Worm (Caenorhabditis elegans) whole organism, L1 larva: Measurements from ENCODE around the gene K02D10.8.

Experiments used
- C16A3.4 ChIP-seq: fragments of 150-350 bp; optimal IDR thresholded peaks from 2 replicates; lab custom pipeline; 2014; ENCODE audit warnings: missing biosample characterization, missing genetic modification characterization
- C34B4.2 ChIP-seq: sonication (generic microtip); optimal IDR thresholded peaks from 2 replicates; lab custom pipeline; 2017; ENCODE audit warnings: mild to moderate bottlenecking, missing genetic modification characterization, missing compliant biosample characterization
- F16B12.6 ChIP-seq: fragments of 150-350 bp; optimal IDR thresholded peaks from 2 replicates; lab custom pipeline; 2014; ENCODE audit warnings: missing biosample characterization, missing genetic modification characterization
- Y116A8C.19 ChIP-seq: sonication (generic microtip); optimal IDR thresholded peaks from 2 replicates; lab custom pipeline; 2016; ENCODE audit warnings: missing compliant biosample characterization, missing genetic modification characterization, borderline replicate concordance
- aha-1 ChIP-seq: fragments of 150-350 bp; optimal IDR thresholded peaks from 2 replicates; lab custom pipeline; 2014; ENCODE audit warnings: missing biosample characterization, missing genetic modification characterization
- alr-1 ChIP-seq: fragments of 200-800 bp; sonication (Bioruptor generic); optimal IDR thresholded peaks from 2 replicates; lab custom pipeline; 2018; ENCODE audit warnings: borderline replicate concordance, mild to moderate bottlenecking, missing genetic modification characterization, missing compliant biosample characterization
- aly-2 ChIP-seq: fragments of 150-350 bp; optimal IDR thresholded peaks from 2 replicates; lab custom pipeline; 2014; ENCODE audit warnings: missing biosample characterization, missing genetic modification characterization
- ama-1 ChIP-seq: fragments of 150-350 bp; optimal IDR thresholded peaks from 2 replicates; lab custom pipeline; 2014
- ceh-63 ChIP-seq: fragments of 200-800 bp; sonication (Bioruptor generic); optimal IDR thresholded peaks from 2 replicates; lab custom pipeline; 2018; ENCODE audit warnings: mild to moderate bottlenecking, missing genetic modification characterization, missing compliant biosample characterization
- ceh-8 ChIP-seq: fragments of 200-800 bp; sonication (Bioruptor generic); optimal IDR thresholded peaks from 2 replicates; lab custom pipeline; 2018; ENCODE audit warnings: mild to moderate bottlenecking, missing genetic modification characterization, moderate library complexity, missing compliant biosample characterization
- ceh-82 ChIP-seq, 3 experiments: fragments of 150-350 bp in 1 of 3; sonication (generic microtip) in 2 of 3; optimal IDR thresholded peaks; 2 replicates each; lab custom pipeline; 2014 to 2017; ENCODE audit warnings: missing biosample characterization in 3 of 3, missing genetic modification characterization in 3 of 3
- ceh-90 ChIP-seq: sonication (generic microtip); optimal IDR thresholded peaks from 2 replicates; lab custom pipeline; 2016; ENCODE audit warnings: missing genetic modification characterization, missing compliant biosample characterization
- ces-1 ChIP-seq: fragments of 150-350 bp; optimal IDR thresholded peaks from 2 replicates; lab custom pipeline; 2014; ENCODE audit warnings: missing biosample characterization, missing genetic modification reagents, missing genetic modification characterization
- dpl-1 ChIP-seq, 3 experiments: fragments of 150-350 bp in 2 of 3; sonication (generic microtip) in 1 of 3; optimal IDR thresholded peaks; 2 replicates each; lab custom pipeline; 2014 to 2017; ENCODE audit warnings: missing biosample characterization in 3 of 3, missing genetic modification characterization in 3 of 3, missing genetic modification reagents in 3 of 3
- dsc-1 ChIP-seq: sonication (generic microtip); optimal IDR thresholded peaks from 2 replicates; lab custom pipeline; 2016; ENCODE audit warnings: mild to moderate bottlenecking, missing genetic modification characterization, missing compliant biosample characterization
- efl-1 ChIP-seq, 4 experiments: fragments of 150-350 bp; optimal IDR thresholded peaks in 3 of 4; peaks in 1 of 4; 1 replicate in 1 of 4; 2 replicates in 3 of 4; lab custom pipeline; 2014; ENCODE audit warnings: missing biosample characterization in 2 of 4, missing genetic modification characterization in 2 of 4, missing genetic modification reagents in 2 of 4
- efl-3 ChIP-seq: fragments of 200-800 bp; sonication (Bioruptor generic); optimal IDR thresholded peaks from 2 replicates; lab custom pipeline; 2018; ENCODE audit warnings: mild to moderate bottlenecking, missing genetic modification characterization, missing compliant biosample characterization
- egl-13 ChIP-seq: sonication (generic microtip); optimal IDR thresholded peaks from 2 replicates; lab custom pipeline; 2016; ENCODE audit warnings: missing genotype, missing genetic modification reagents, missing genetic modification characterization, missing compliant biosample characterization
- egl-27 ChIP-seq, 2 experiments: fragments of 150-350 bp in 1 of 2; sonication (generic microtip); optimal IDR thresholded peaks; 3 replicates each; lab custom pipeline; 2017 to 2018; ENCODE audit warnings: missing biosample characterization in 2 of 2, missing genetic modification characterization in 2 of 2, missing genetic modification reagents in 2 of 2
- ets-5 ChIP-seq: fragments of 200-800 bp; sonication (Bioruptor generic); IDR thresholded peaks from 2 replicates; pipeline ENCODE4 v1.3.6; 2022; ENCODE audit warnings: missing genetic modification characterization, missing compliant biosample characterization
- fkh-10 ChIP-seq: sonication (generic microtip); optimal IDR thresholded peaks from 2 replicates; lab custom pipeline; 2017; ENCODE audit warnings: missing biosample characterization, missing genetic modification reagents, missing genetic modification characterization
- fkh-4 ChIP-seq: sonication (generic microtip); optimal IDR thresholded peaks from 2 replicates; lab custom pipeline; 2016; ENCODE audit warnings: missing compliant biosample characterization, missing genetic modification characterization, borderline replicate concordance
- irx-1 ChIP-seq: sonication (generic microtip); optimal IDR thresholded peaks from 2 replicates; lab custom pipeline; 2016; ENCODE audit warnings: missing genetic modification characterization, missing compliant biosample characterization
- isw-1 ChIP-seq: fragments of 200-800 bp; sonication (Bioruptor generic); IDR thresholded peaks from 2 replicates; pipeline ENCODE4 v1.3.6; 2022; ENCODE audit warnings: missing genetic modification characterization, missing compliant biosample characterization
- jun-1 ChIP-seq: fragments of 150-350 bp; optimal IDR thresholded peaks from 2 replicates; lab custom pipeline; 2014; ENCODE audit warnings: missing biosample characterization, missing genetic modification reagents, missing genetic modification characterization
- lin-13 ChIP-seq: fragments of 150-350 bp; optimal IDR thresholded peaks from 2 replicates; lab custom pipeline; 2014; ENCODE audit warnings: missing biosample characterization, missing genetic modification reagents, missing genetic modification characterization
- lin-14 ChIP-seq: fragments of 200-800 bp; sonication (Bioruptor generic); optimal IDR thresholded peaks from 2 replicates; lab custom pipeline; 2018; ENCODE audit warnings: mild to moderate bottlenecking, missing genetic modification characterization, moderate library complexity, missing compliant biosample characterization
- lin-15B ChIP-seq: fragments of 150-350 bp; sonication (generic microtip); optimal IDR thresholded peaks from 3 replicates; lab custom pipeline; 2014; ENCODE audit warnings: missing biosample characterization, missing genetic modification characterization
- lin-35 ChIP-seq, 2 experiments: fragments of 150-350 bp; optimal IDR thresholded peaks; 2 replicates each; lab custom pipeline; 2014; ENCODE audit warnings: missing biosample characterization in 2 of 2, missing genetic modification characterization in 2 of 2, missing genetic modification reagents in 2 of 2
- lsy-2 ChIP-seq, 2 experiments: fragments of 150-350 bp; optimal IDR thresholded peaks; 2 replicates each; lab custom pipeline; 2014; ENCODE audit warnings: missing biosample characterization in 2 of 2, missing genetic modification characterization in 2 of 2
- mdl-1 ChIP-seq, 2 experiments: fragments of 150-350 bp; optimal IDR thresholded peaks; 2 replicates each; lab custom pipeline; 2014 to 2017; ENCODE audit warnings: missing biosample characterization in 2 of 2, missing genetic modification characterization in 2 of 2, inconsistent platforms in 1 of 2
- nhr-19 ChIP-seq: fragments of 200-800 bp; sonication (Bioruptor generic); conservative IDR thresholded peaks from 2 replicates; pipeline ENCODE4 v1.3.6; 2022; ENCODE audit warnings: missing genetic modification characterization, missing compliant biosample characterization
- nhr-20 ChIP-seq: sonication (generic microtip); optimal IDR thresholded peaks from 2 replicates; lab custom pipeline; 2016; ENCODE audit warnings: mild to moderate bottlenecking, missing genetic modification characterization, missing compliant biosample characterization
- nhr-76 ChIP-seq: sonication (generic microtip); optimal IDR thresholded peaks from 2 replicates; lab custom pipeline; 2017; ENCODE audit warnings: missing biosample characterization, missing genetic modification characterization
- nhr-77 ChIP-seq: fragments of 150-350 bp; optimal IDR thresholded peaks from 2 replicates; lab custom pipeline; 2014; ENCODE audit warnings: missing biosample characterization, missing genetic modification characterization
- nhr-85 ChIP-seq: sonication (generic microtip); peaks from one replicate; lab custom pipeline; 2016; ENCODE audit warnings: missing genetic modification characterization, inconsistent platforms, missing compliant biosample characterization
- nhr-90 ChIP-seq: sonication (generic microtip); optimal IDR thresholded peaks from 2 replicates; lab custom pipeline; 2016; ENCODE audit warnings: mild to moderate bottlenecking, missing genetic modification characterization, missing compliant biosample characterization; ENCODE audit not compliant: poor library complexity
- pqm-1 ChIP-seq: sonication (generic microtip); optimal IDR thresholded peaks from 3 replicates; lab custom pipeline; 2017; ENCODE audit warnings: missing biosample characterization, missing genetic modification characterization
- rnt-1 ChIP-seq: sonication (generic microtip); optimal IDR thresholded peaks from 2 replicates; lab custom pipeline; 2016; ENCODE audit warnings: mild to moderate bottlenecking, missing genetic modification characterization, moderate library complexity, missing compliant biosample characterization
- snpc-4 ChIP-seq: fragments of 150-350 bp; optimal IDR thresholded peaks from 2 replicates; lab custom pipeline; 2014; ENCODE audit warnings: missing biosample characterization, missing genetic modification characterization
- sox-4 ChIP-seq: sonication (generic microtip); optimal IDR thresholded peaks from 2 replicates; lab custom pipeline; 2016; ENCODE audit warnings: missing genetic modification characterization, missing compliant biosample characterization
- sptf-1 ChIP-seq: fragments of 150-350 bp; optimal IDR thresholded peaks from 2 replicates; lab custom pipeline; 2014; ENCODE audit warnings: missing biosample characterization, missing genetic modification characterization
- sup-37 ChIP-seq: fragments of 200-800 bp; sonication (Bioruptor generic); optimal IDR thresholded peaks from 2 replicates; lab custom pipeline; 2018; ENCODE audit warnings: mild to moderate bottlenecking, missing genetic modification characterization, missing compliant biosample characterization
- unc-30 ChIP-seq: sonication (generic microtip); optimal IDR thresholded peaks from 2 replicates; lab custom pipeline; 2017; ENCODE audit warnings: missing biosample characterization, missing genetic modification characterization
- unc-62 ChIP-seq: fragments of 150-350 bp; optimal IDR thresholded peaks from 2 replicates; lab custom pipeline; 2014; ENCODE audit warnings: missing biosample characterization, missing genetic modification reagents, missing genetic modification characterization
- unc-98 ChIP-seq: fragments of 200-800 bp; sonication (Bioruptor generic); IDR thresholded peaks from 2 replicates; pipeline ENCODE4 v1.3.6; 2022; ENCODE audit warnings: missing genetic modification characterization, missing compliant biosample characterization
- ztf-11 ChIP-seq, 2 experiments: sonication (generic microtip); optimal IDR thresholded peaks; 2 replicates each; lab custom pipeline; 2016 to 2017; ENCODE audit warnings: missing genetic modification characterization in 2 of 2, missing biosample characterization in 1 of 2, missing compliant biosample characterization in 1 of 2

K02D10.8 gene

ce11 chrIII:8805815-8806214 is 19.6 kb downstream of the K02D10.8 start:
- TF ChIP-seq aly-2 = peak; percentile 3
- no peak for TF ChIP-seq nhr-20
- no peak for TF ChIP-seq egl-13 (tag; lab: Kevin White, UChicago)
- peak; percentile 71 for TF ChIP-seq nhr-85 (tag; lab: Kevin White, UChicago)
- TF ChIP-seq lin-13 (GFP tag; lab: Kevin White, UChicago) = no peak
- no peak for TF ChIP-seq C34B4.2 (tag; lab: Kevin White, UChicago)
- TF ChIP-seq, all 84 proteins: peak for 2

ce11 chrIII:8807246-8807645 is 21.1 kb downstream of the K02D10.8 start, which contains the start of gene F54F2.7:
F54F2.7 (minus strand) TSS chrIII:8807346.
- no peak for TF ChIP-seq irx-1
- TF ChIP-seq sox-4 (tag; lab: Kevin White, UChicago) = no peak
- no peak for TF ChIP-seq nhr-90
- no peak for TF ChIP-seq C16A3.4
- TF ChIP-seq, all 84 proteins: peak for 0

- TF ChIP-seq ceh-63 (GFP tag; lab: Kevin White, UChicago) = no peak
- no peak for TF ChIP-seq egl-27 (tag; optimal IDR thresholded peaks at IDR 0.05; lab: Kevin White, UChicago)
- TF ChIP-seq egl-13 (tag; lab: Kevin White, UChicago) = no peak
- TF ChIP-seq jun-1 (tag; lab: Kevin White, UChicago) = no peak
- peak; percentile 46 for TF ChIP-seq lin-15B (tag; lab: Kevin White, UChicago)
- no peak for TF ChIP-seq ceh-90
- TF ChIP-seq dpl-1 (GFP tag; optimal IDR thresholded peaks at IDR 0.05; lab: Kevin White, UChicago) = peak; percentile 90 to 94 (median 93)
- no peak for TF ChIP-seq Y116A8C.19 (tag; lab: Kevin White, UChicago)
- TF ChIP-seq lsy-2 (tag; optimal IDR thresholded peaks at IDR 0.05; lab: Kevin White, UChicago) = peak; percentile 47 to 79
- TF ChIP-seq sptf-1 (tag; lab: Kevin White, UChicago) = no peak
- no peak for TF ChIP-seq pqm-1
- TF ChIP-seq lin-14 (GFP tag; lab: Kevin White, UChicago) = peak; percentile 32
- TF ChIP-seq unc-62 (GFP tag; lab: Kevin White, UChicago) = no peak
- TF ChIP-seq isw-1 (GFP tag; lab: Robert Waterston, UW) = 0 out of 2 replicates have a peak, but pooled peaks have one; percentile 8
- no peak for TF ChIP-seq unc-98 (GFP tag; lab: Robert Waterston, UW)
- TF ChIP-seq efl-3 (GFP tag; lab: Kevin White, UChicago) = no peak
- peak in 2 of 3 experiments; percentile 36 to 67 for TF ChIP-seq ceh-82 (tag; optimal IDR thresholded peaks at IDR 0.05; lab: Kevin White, UChicago)
- TF ChIP-seq ama-1 = no peak
- TF ChIP-seq fkh-10 = no peak
- TF ChIP-seq F16B12.6 (tag; lab: Kevin White, UChicago) = peak; percentile 44
- peak; percentile 90 to 95 for TF ChIP-seq efl-1 (optimal IDR thresholded peaks at IDR 0.05; lab: Kevin White, UChicago)
- peak; percentile 95 to 100 for TF ChIP-seq efl-1 (GFP tag; optimal IDR thresholded peaks at IDR 0.05 in 1 of 2; lab: Kevin White, UChicago)
- no peak for TF ChIP-seq unc-30 (tag; lab: Kevin White, UChicago)
- no peak for TF ChIP-seq nhr-76 (tag; lab: Kevin White, UChicago)
- peak; percentile 57 for TF ChIP-seq rnt-1 (tag; lab: Kevin White, UChicago)
- TF ChIP-seq fkh-4 (tag; lab: Kevin White, UChicago) = no peak
- no peak for TF ChIP-seq ets-5
- TF ChIP-seq nhr-19 (GFP tag; lab: Robert Waterston, UW) = peak; percentile 41
- TF ChIP-seq alr-1 (tag; lab: Kevin White, UChicago) = no peak
- peak; percentile 22 for TF ChIP-seq snpc-4 (tag; lab: Kevin White, UChicago)
- TF ChIP-seq lin-35 (GFP tag; optimal IDR thresholded peaks at IDR 0.05; lab: Kevin White, UChicago) = peak; percentile 94 to 98
- no peak for TF ChIP-seq sox-4 (tag; lab: Kevin White, UChicago)
- no peak for TF ChIP-seq ztf-11 (tag; optimal IDR thresholded peaks at IDR 0.05; lab: Kevin White, UChicago)
- no peak for TF ChIP-seq sup-37 (GFP tag; lab: Kevin White, UChicago)
- no peak for TF ChIP-seq aha-1 (tag; lab: Kevin White, UChicago)
- TF ChIP-seq C34B4.2 (tag; lab: Kevin White, UChicago) = no peak
- no peak for TF ChIP-seq ceh-8 (GFP tag; lab: Kevin White, UChicago)
- TF ChIP-seq lin-13 (GFP tag; lab: Kevin White, UChicago) = no peak
- no peak for TF ChIP-seq ces-1 (GFP tag; lab: Kevin White, UChicago)
- peak in 1 of 2 experiments; percentile 38 for TF ChIP-seq mdl-1 (tag; optimal IDR thresholded peaks at IDR 0.05; lab: Kevin White, UChicago)
- TF ChIP-seq aly-2 = no peak
- peak; percentile 45 for TF ChIP-seq dsc-1 (tag; lab: Kevin White, UChicago)
- TF ChIP-seq nhr-77 = no peak
These were observed 23.2 kb downstream of the K02D10.8 start, which contains the start of gene prx-19 for ce11 chrIII:8809245-8809971. prx-19 (minus strand) TSS chrIII:8809295.
